Worm (Caenorhabditis elegans): ENCODE measurements around the gene his-64.
"Not testable (repeated sequence)": the region's sequence is repeated elsewhere in the genome, so short reads cannot be mapped to it uniquely, and the experiment has no call there.

his-64 gene

ce11 chrIV:11403288-11403991, 3.5 kb upstream of the his-64 start, which contains the start of the genes memi-3 and cyp-31A2:
Gene memi-3 (minus strand): TSS chrIV:11403338.
Gene cyp-31A2 (plus strand): TSS chrIV:11403961.
- TF ChIP-seq unc-62 (GFP tag; optimal IDR thresholded peaks at IDR 0.05 in 1 of 2), result peak in 1 of 2 experiments; percentile 34
- TF ChIP-seq unc-62 (tag; optimal IDR thresholded peaks at IDR 0.05), result no peak
- peak; percentile 11 for TF ChIP-seq unc-130 (GFP tag; optimal IDR thresholded peaks at IDR 0.05)
- no peak for TF ChIP-seq gei-8 (GFP tag; optimal IDR thresholded peaks at IDR 0.05)

ce11 chrIV:11406127-11406526, 789 bp upstream of the his-64 start:
- TF ChIP-seq snpc-1.2 (GFP tag; IDR thresholded peaks at IDR 0.05) (peak; percentile 50; the same call in 1 of the 2 replicates), lin-38 (GFP tag; IDR thresholded peaks at IDR 0.05) (peak; percentile 33; the same call in 1 of the 2 replicates), dmd-8 (GFP tag; IDR thresholded peaks at IDR 0.05) (0 out of 2 replicates have a peak, but pooled peaks have one; percentile 7), arid-1 (GFP tag; conservative IDR thresholded peaks at IDR 0.05) (0 out of 2 replicates have a peak, but pooled peaks have one; percentile 17)

ce11 chrIV:11410084-11410483, 3.2 kb downstream of the his-64 start, which contains the start of gene gfat-2:
Gene gfat-2 (plus strand): TSS chrIV:11410228.
- TF ChIP-seq hmg-1.1 (GFP tag; IDR thresholded peaks at IDR 0.05) (no peak), T26A8.4 (GFP tag; IDR thresholded peaks at IDR 0.05) (no peak), spr-3 (GFP tag; optimal IDR thresholded peaks at IDR 0.05) (no peak), unc-130 (GFP tag; optimal IDR thresholded peaks at IDR 0.05) (peak; percentile 10)

- peak in 1 of 2 experiments; percentile 59 for TF ChIP-seq unc-62 (GFP tag; optimal IDR thresholded peaks at IDR 0.05 in 1 of 2)
- TF ChIP-seq unc-62 (tag; optimal IDR thresholded peaks at IDR 0.05), result no peak
- TF ChIP-seq nhr-237 (tag; optimal IDR thresholded peaks at IDR 0.05), result no peak
- TF ChIP-seq pha-4 (GFP tag; IDR thresholded peaks at IDR 0.05), result no peak
- TF ChIP-seq pha-4 (tag; optimal IDR thresholded peaks at IDR 0.05), result no peak
- no peak for TF ChIP-seq lin-15B (tag; optimal IDR thresholded peaks at IDR 0.05)
- no peak for TF ChIP-seq ceh-44 (GFP tag; IDR thresholded peaks at IDR 0.05)
- TF ChIP-seq ctbp-1 (GFP tag; IDR thresholded peaks at IDR 0.05), result no peak
Measured at ce11 chrIV:11414920-11415319, 8.0 kb downstream of the his-64 start, which contains the start of gene F22B3.10. Gene F22B3.10 (minus strand): TSS chrIV:11415020.

- TF ChIP-seq lin-13 (GFP tag; optimal IDR thresholded peaks at IDR 0.05); php-3 (GFP tag; IDR thresholded peaks at IDR 0.05); fos-1 (tag; optimal IDR thresholded peaks at IDR 0.05): not testable (repeated sequence)
Measured at ce11 chrIV:11416724-11417123, 9.8 kb downstream of the his-64 start, which contains the start of gene F22B3.5. Gene F22B3.5 (minus strand): TSS chrIV:11416824.

- no peak for TF ChIP-seq fkh-10 (GFP tag; optimal IDR thresholded peaks at IDR 0.05)
- TF ChIP-seq T26A8.4 (GFP tag; IDR thresholded peaks at IDR 0.05), result no peak
- no peak for TF ChIP-seq hlh-30 (tag; optimal IDR thresholded peaks at IDR 0.05; ENCODE audit: insufficient read depth)
- no peak for TF ChIP-seq Y5F2A.4 (GFP tag; optimal IDR thresholded peaks at IDR 0.05)
- no peak for TF ChIP-seq jun-1 (tag; optimal IDR thresholded peaks at IDR 0.05)
- TF ChIP-seq dmd-8 (GFP tag; IDR thresholded peaks at IDR 0.05), result no peak
- no peak for TF ChIP-seq lin-29 (GFP tag; IDR thresholded peaks at IDR 0.05)
- TF ChIP-seq nhr-102 (tag; optimal IDR thresholded peaks at IDR 0.05), result no peak
Measured at ce11 chrIV:11421696-11422095, 14.8 kb downstream of the his-64 start, which contains the start of gene F22B3.7. Gene F22B3.7 (minus strand): TSS chrIV:11421796.

- TF ChIP-seq unc-62 (GFP tag; optimal IDR thresholded peaks at IDR 0.05 in 1 of 2) (peak in 1 of 2 experiments; percentile 39), unc-62 (tag; optimal IDR thresholded peaks at IDR 0.05) (no peak), lin-38 (GFP tag; IDR thresholded peaks at IDR 0.05) (no peak), lin-15B (tag; optimal IDR thresholded peaks at IDR 0.05) (no peak)
Measured at ce11 chrIV:11424830-11425229, 17.9 kb downstream of the his-64 start, which contains the start of gene F22B3.8. Gene F22B3.8 (minus strand): TSS chrIV:11424930.

Measured in whole organism, L4 larva.